Fruit fly (Drosophila melanogaster) whole organism, embryonic: ENCODE data around the gene CG43345.

Experiments used
- Atf-2 ChIP-seq: fragments of 200-800 bp; sonication (Bioruptor generic); optimal IDR thresholded peaks from 2 replicates; lab custom pipeline; 2016; ENCODE audit warnings: missing biosample characterization, missing genetic modification characterization
- Atf3 ChIP-seq: fragments of 200-800 bp; sonication (Bioruptor generic); optimal IDR thresholded peaks from 3 replicates; lab custom pipeline; 2016; ENCODE audit warnings: missing biosample characterization, missing genetic modification characterization
- CG10654 ChIP-seq: fragments of 200-800 bp; sonication (Bioruptor generic); optimal IDR thresholded peaks from 2 replicates; lab custom pipeline; 2016; ENCODE audit warnings: missing biosample characterization, missing genetic modification characterization
- CG11504 ChIP-seq: fragments of 200-800 bp; sonication (Bioruptor generic); optimal IDR thresholded peaks from 3 replicates; lab custom pipeline; 2019; ENCODE audit warnings: missing biosample characterization, mild to moderate bottlenecking, missing genetic modification characterization, moderate library complexity
- CG12155 ChIP-seq: fragments of 200-800 bp; sonication (Bioruptor generic); optimal IDR thresholded peaks from 3 replicates; lab custom pipeline; 2016; ENCODE audit warnings: missing biosample characterization, missing genetic modification characterization
- CG12299 ChIP-seq: fragments of 200-800 bp; sonication (Bioruptor generic); optimal IDR thresholded peaks from 2 replicates; lab custom pipeline; 2018; ENCODE audit warnings: missing biosample characterization, mild to moderate bottlenecking, missing genetic modification characterization
- CG12659 ChIP-seq: fragments of 200-800 bp; sonication (Bioruptor generic); optimal IDR thresholded peaks from 3 replicates; lab custom pipeline; 2017; ENCODE audit warnings: mild to moderate bottlenecking, missing biosample characterization, missing genetic modification reagents, missing genetic modification characterization
- CG12942 ChIP-seq: fragments of 200-800 bp; sonication (Bioruptor generic); optimal IDR thresholded peaks from 3 replicates; lab custom pipeline; 2016; ENCODE audit warnings: missing biosample characterization, missing genetic modification characterization
- CG13287 ChIP-seq: fragments of 200-800 bp; sonication (Bioruptor generic); IDR thresholded peaks from 2 replicates; pipeline ENCODE4 v1.3.6; 2022; ENCODE audit warnings: missing biosample characterization, missing genetic modification characterization; ENCODE audit not compliant: partially characterized antibody
- CG13775 ChIP-seq: fragments of 200-800 bp; sonication (Bioruptor generic); optimal IDR thresholded peaks from 3 replicates; lab custom pipeline; 2017; ENCODE audit warnings: missing biosample characterization, mild to moderate bottlenecking, missing genetic modification characterization
- CG15269 ChIP-seq: fragments of 200-800 bp; sonication (Bioruptor generic); optimal IDR thresholded peaks from 2 replicates; lab custom pipeline; 2018; ENCODE audit warnings: missing biosample characterization, mild to moderate bottlenecking, missing genetic modification characterization, moderate library complexity
- CG18476 ChIP-seq: fragments of 200-800 bp; sonication (Bioruptor generic); optimal IDR thresholded peaks from 2 replicates; lab custom pipeline; 2016; ENCODE audit warnings: missing biosample characterization, mild to moderate bottlenecking, missing genetic modification characterization
- CG18619 ChIP-seq: fragments of 200-800 bp; sonication (Bioruptor generic); optimal IDR thresholded peaks from 3 replicates; lab custom pipeline; 2017; ENCODE audit warnings: missing biosample characterization, mild to moderate bottlenecking, missing genetic modification characterization
- CG18764 ChIP-seq: fragments of 200-800 bp; sonication (Bioruptor generic); optimal IDR thresholded peaks from 3 replicates; lab custom pipeline; 2016; ENCODE audit warnings: missing biosample characterization, missing genetic modification characterization
- CG31365 ChIP-seq: fragments of 200-800 bp; sonication (Bioruptor generic); optimal IDR thresholded peaks from 2 replicates; lab custom pipeline; 2018; ENCODE audit warnings: missing biosample characterization, mild to moderate bottlenecking, missing genetic modification characterization
- CG31441 ChIP-seq: fragments of 200-800 bp; sonication (Bioruptor generic); IDR thresholded peaks from 2 replicates; pipeline ENCODE4 v1.3.6; 2022; ENCODE audit warnings: missing biosample characterization, missing genetic modification characterization
- CG4424 ChIP-seq: fragments of 200-800 bp; sonication (Bioruptor generic); optimal IDR thresholded peaks from 3 replicates; lab custom pipeline; 2016; ENCODE audit warnings: missing biosample characterization, missing genetic modification characterization
- CG4617 ChIP-seq: fragments of 200-800 bp; sonication (Bioruptor generic); optimal IDR thresholded peaks from 3 replicates; lab custom pipeline; 2016; ENCODE audit warnings: missing biosample characterization, missing genetic modification characterization, borderline replicate concordance
- CG4820 ChIP-seq: fragments of 200-800 bp; sonication (Bioruptor generic); optimal IDR thresholded peaks from 3 replicates; lab custom pipeline; 2016; ENCODE audit warnings: missing biosample characterization, missing genetic modification characterization
- CG6272 ChIP-seq: fragments of 200-800 bp; sonication (Bioruptor generic); IDR thresholded peaks from 2 replicates; pipeline ENCODE4 v1.3.6; 2022; ENCODE audit warnings: missing biosample characterization, missing genetic modification characterization
- CG6654 ChIP-seq: fragments of 200-800 bp; sonication (Bioruptor generic); optimal IDR thresholded peaks from 2 replicates; lab custom pipeline; 2017; ENCODE audit warnings: missing biosample characterization, mild to moderate bottlenecking, missing genetic modification characterization
- CG7357 ChIP-seq: fragments of 200-800 bp; sonication (Bioruptor generic); IDR thresholded peaks from 3 replicates; pipeline ENCODE4 v1.3.6; 2022; ENCODE audit warnings: missing biosample characterization, missing genetic modification characterization
- CG7839 ChIP-seq: fragments of 200-800 bp; sonication (Bioruptor generic); optimal IDR thresholded peaks from 3 replicates; lab custom pipeline; 2018; ENCODE audit warnings: missing biosample characterization, mild to moderate bottlenecking, missing genetic modification characterization, moderate library complexity
- CG8281 ChIP-seq: fragments of 200-800 bp; sonication (Bioruptor generic); optimal IDR thresholded peaks from 2 replicates; lab custom pipeline; 2018; ENCODE audit warnings: missing biosample characterization, mild to moderate bottlenecking, missing genetic modification characterization, moderate library complexity
- CG8478 ChIP-seq: fragments of >200 bp; optimal IDR thresholded peaks from 2 replicates; lab custom pipeline; 2018
- Dad ChIP-seq: fragments of 200-800 bp; sonication (Bioruptor generic); optimal IDR thresholded peaks from 3 replicates; lab custom pipeline; 2016; ENCODE audit warnings: missing biosample characterization, missing genetic modification characterization
- Nf-YB ChIP-seq: fragments of 200-800 bp; sonication (Bioruptor generic); optimal IDR thresholded peaks from 3 replicates; lab custom pipeline; 2019; ENCODE audit warnings: missing biosample characterization, mild to moderate bottlenecking, missing genetic modification characterization, moderate library complexity
- Opbp ChIP-seq: fragments of 200-800 bp; sonication (Bioruptor generic); IDR thresholded peaks from 3 replicates; pipeline ENCODE4 v1.3.6; 2022; ENCODE audit warnings: missing biosample characterization, missing genetic modification characterization; ENCODE audit not compliant: partially characterized antibody
- Rx ChIP-seq: fragments of 200-800 bp; sonication (Bioruptor generic); IDR thresholded peaks from 2 replicates; pipeline ENCODE4 v1.3.6; 2022; ENCODE audit warnings: missing biosample characterization, missing genetic modification characterization
- Scr ChIP-seq: fragments of 200-800 bp; sonication (Bioruptor generic); IDR thresholded peaks from 2 replicates; pipeline ENCODE4 v1.3.6; 2022; ENCODE audit warnings: missing biosample characterization, missing genetic modification characterization; ENCODE audit not compliant: partially characterized antibody
- Sox100B ChIP-seq: fragments of 200-800 bp; sonication (Bioruptor generic); optimal IDR thresholded peaks from 3 replicates; lab custom pipeline; 2018; ENCODE audit warnings: missing biosample characterization, mild to moderate bottlenecking, missing genetic modification characterization
- TFAM ChIP-seq: fragments of 200-800 bp; sonication (Bioruptor generic); optimal IDR thresholded peaks from 2 replicates; lab custom pipeline; 2017; ENCODE audit warnings: missing biosample characterization, missing genetic modification characterization, inconsistent platforms
- Tbp ChIP-seq: fragments of >200 bp; optimal IDR thresholded peaks from 2 replicates; lab custom pipeline; 2018; ENCODE audit warnings: missing biosample characterization, missing genetic modification characterization
- abd-A ChIP-seq: fragments of 200-800 bp; sonication (Bioruptor generic); optimal IDR thresholded peaks from 3 replicates; lab custom pipeline; 2019; ENCODE audit warnings: missing biosample characterization, mild to moderate bottlenecking, missing genetic modification characterization, moderate library complexity
- amos ChIP-seq: fragments of 200-800 bp; sonication (Bioruptor generic); IDR thresholded peaks from 2 replicates; pipeline ENCODE4 v1.3.6; 2022; ENCODE audit warnings: missing biosample characterization, missing genetic modification characterization; ENCODE audit not compliant: partially characterized antibody
- chinmo ChIP-seq: fragments of 200-800 bp; sonication (Bioruptor generic); IDR thresholded peaks from 4 replicates; pipeline ENCODE4 v1.3.6; 2022; ENCODE audit warnings: missing biosample characterization, missing genetic modification characterization; ENCODE audit not compliant: partially characterized antibody
- crol ChIP-seq: fragments of 200-800 bp; sonication (Bioruptor generic); IDR thresholded peaks from 2 replicates; pipeline ENCODE4 v1.3.6; 2022; ENCODE audit warnings: missing biosample characterization, missing genetic modification characterization
- en ChIP-seq: fragments of 200-800 bp; sonication (Bioruptor generic); optimal IDR thresholded peaks from 2 replicates; lab custom pipeline; 2016; ENCODE audit warnings: missing biosample characterization, missing genetic modification characterization
- her ChIP-seq: fragments of 200-800 bp; sonication (Bioruptor generic); optimal IDR thresholded peaks from 2 replicates; lab custom pipeline; 2016; ENCODE audit warnings: missing biosample characterization, missing genetic modification characterization
- klu ChIP-seq: fragments of 200-800 bp; sonication (Bioruptor generic); IDR thresholded peaks from 2 replicates; pipeline ENCODE4 v1.3.6; 2022; ENCODE audit warnings: missing biosample characterization, missing genetic modification characterization
- lov ChIP-seq, 2 experiments: fragments of 200-800 bp in 1 of 2; fragments of >200 bp in 1 of 2; sonication (Bioruptor generic) in 1 of 2; IDR thresholded peaks in 1 of 2; optimal IDR thresholded peaks in 1 of 2; 2 replicates in 1 of 2; 3 replicates in 1 of 2; pipeline versions ENCODE4 v1.3.6 to Lab custom; 2017 to 2022; ENCODE audit warnings: missing biosample characterization in 1 of 2, missing genetic modification characterization in 1 of 2
- mld ChIP-seq: fragments of 200-800 bp; sonication (Bioruptor generic); IDR thresholded peaks from 3 replicates; pipeline ENCODE4 v1.3.6; 2022; ENCODE audit warnings: missing biosample characterization, missing genetic modification characterization; ENCODE audit not compliant: partially characterized antibody
- nerfin-2 ChIP-seq: fragments of 200-800 bp; sonication (Bioruptor generic); IDR thresholded peaks from 2 replicates; pipeline ENCODE4 v1.3.6; 2022; ENCODE audit warnings: missing biosample characterization, missing genetic modification characterization; ENCODE audit not compliant: partially characterized antibody
- p53 ChIP-seq: fragments of 200-800 bp; sonication (Bioruptor generic); optimal IDR thresholded peaks from 2 replicates; lab custom pipeline; 2016; ENCODE audit warnings: missing biosample characterization, missing genetic modification characterization
- pzg ChIP-seq: fragments of 200-800 bp; sonication (Bioruptor generic); optimal IDR thresholded peaks from 3 replicates; lab custom pipeline; 2018; ENCODE audit warnings: missing biosample characterization, mild to moderate bottlenecking, missing genetic modification characterization, moderate library complexity
- ro ChIP-seq: fragments of 200-800 bp; sonication (Bioruptor generic); IDR thresholded peaks from 2 replicates; pipeline ENCODE4 v1.3.6; 2022; ENCODE audit warnings: missing biosample characterization, missing genetic modification characterization
- seq ChIP-seq: fragments of 200-800 bp; sonication (Bioruptor generic); IDR thresholded peaks from 2 replicates; pipeline ENCODE4 v1.3.6; 2022; ENCODE audit warnings: missing biosample characterization, missing genetic modification characterization
- ttk ChIP-seq: fragments of 200-800 bp; sonication (Bioruptor generic); IDR thresholded peaks from 2 replicates; pipeline ENCODE4 v2.1.2; 2022; ENCODE audit warnings: missing biosample characterization, missing genetic modification characterization
- tup ChIP-seq: fragments of 200-800 bp; sonication (Bioruptor generic); optimal IDR thresholded peaks from 2 replicates; lab custom pipeline; 2016; ENCODE audit warnings: missing biosample characterization, mild to moderate bottlenecking, missing genetic modification characterization, moderate library complexity
- twi ChIP-seq: fragments of 200-800 bp; optimal IDR thresholded peaks from 2 replicates; lab custom pipeline; 2019; ENCODE audit warnings: missing biosample characterization, mild to moderate bottlenecking, missing genetic modification characterization, moderate library complexity
- zfh2 ChIP-seq: fragments of 200-800 bp; sonication (Bioruptor generic); optimal IDR thresholded peaks from 2 replicates; lab custom pipeline; 2016; ENCODE audit warnings: missing biosample characterization, missing genetic modification characterization

The CG43345 gene

DNA sequence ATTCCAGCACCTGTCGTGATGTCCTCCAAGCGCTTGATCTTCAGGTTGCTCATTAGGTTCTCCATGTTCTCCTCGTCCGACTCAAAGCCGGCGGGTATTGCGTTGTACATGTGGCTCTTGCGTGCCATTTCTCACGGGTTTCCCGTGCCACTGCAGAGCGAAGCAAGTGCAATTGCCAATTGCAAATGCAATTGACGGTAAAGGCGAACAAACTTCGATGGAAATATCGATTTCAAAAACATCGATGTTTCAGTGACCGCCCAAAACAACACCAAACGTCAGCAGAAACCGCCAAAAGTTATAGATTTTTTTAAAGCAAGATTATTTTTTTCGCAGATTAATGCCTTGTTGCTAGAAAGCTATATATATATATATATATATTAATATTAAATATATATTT lies 5.5 kb downstream of the CG43345 start, which contains the start of gene Nbr (continued):
- no peak for TF ChIP-seq CG6654 (GFP tag; lab: Kevin White, UChicago)
- no peak for TF ChIP-seq Dad (GFP tag; lab: Kevin White, UChicago)
- TF ChIP-seq CG6272 (GFP tag; lab: Robert Waterston, UW): peak; percentile 46; the same call in 1 of the 2 replicates
- no peak for TF ChIP-seq CG4820
- peak; percentile 17 for TF ChIP-seq CG12659 (GFP tag; lab: Kevin White, UChicago)
- no peak for TF ChIP-seq seq
- TF ChIP-seq CG7839 (tag; lab: Kevin White, UChicago): no peak
- TF ChIP-seq CG18764 (GFP tag; lab: Kevin White, UChicago): no peak
- no peak for TF ChIP-seq CG31365
- peak; percentile 62 for TF ChIP-seq amos (GFP tag; lab: Robert Waterston, UW)
- no peak for TF ChIP-seq en
- no peak for TF ChIP-seq Nf-YB (GFP tag; lab: Kevin White, UChicago)
- no peak for TF ChIP-seq CG8281
- TF ChIP-seq nerfin-2: no peak
- TF ChIP-seq p53 (GFP tag; lab: Kevin White, UChicago): no peak
- TF ChIP-seq crol (GFP tag; lab: Robert Waterston, UW): no peak
- TF ChIP-seq CG4424: no peak
- no peak for TF ChIP-seq CG12942 (GFP tag; lab: Kevin White, UChicago)
- no peak; the same call in 1 of the 2 replicates for TF ChIP-seq ttk (GFP tag; lab: Robert Waterston, UW)
- no peak for TF ChIP-seq CG31441 (GFP tag; lab: Robert Waterston, UW)
- no peak for TF ChIP-seq CG18476
- TF ChIP-seq CG15269 (tag; lab: Kevin White, UChicago): no peak
- no peak for TF ChIP-seq abd-A (tag; lab: Kevin White, UChicago)
- TF ChIP-seq CG12155 (GFP tag; lab: Kevin White, UChicago): no peak
- no peak for TF ChIP-seq TFAM (GFP tag; lab: Kevin White, UChicago)
- peak; percentile 31; the same call in 1 of the 3 replicates for TF ChIP-seq Opbp (GFP tag; lab: Robert Waterston, UW)
- TF ChIP-seq zfh2 (GFP tag; lab: Kevin White, UChicago): no peak
- no peak for TF ChIP-seq CG12299
- no peak for TF ChIP-seq klu (GFP tag; lab: Robert Waterston, UW)
- no peak for TF ChIP-seq ro (GFP tag; lab: Robert Waterston, UW)
- TF ChIP-seq lov (optimal IDR thresholded peaks at IDR 0.05; lab: Kevin White, UChicago): no peak
- TF ChIP-seq lov (GFP tag; IDR thresholded peaks at IDR 0.05; lab: Robert Waterston, UW): no peak
- no peak for TF ChIP-seq her
- TF ChIP-seq CG13287 (GFP tag; lab: Robert Waterston, UW): peak; percentile 61
- no peak for TF ChIP-seq Tbp (GFP tag; lab: Kevin White, UChicago)
- TF ChIP-seq CG13775 (GFP tag; lab: Kevin White, UChicago): no peak
- TF ChIP-seq pzg: peak; percentile 12
- TF ChIP-seq Atf3 (GFP tag; lab: Kevin White, UChicago): no peak
- TF ChIP-seq CG11504 (tag; lab: Kevin White, UChicago): no peak
- TF ChIP-seq Scr (GFP tag; lab: Robert Waterston, UW): peak; percentile 56
- TF ChIP-seq CG8478 (lab: Kevin White, UChicago): no peak
- TF ChIP-seq Rx: no peak
- no peak for TF ChIP-seq tup (GFP tag; lab: Kevin White, UChicago)
- TF ChIP-seq CG10654 (GFP tag; lab: Kevin White, UChicago): no peak
- TF ChIP-seq twi (tag; lab: Kevin White, UChicago): no peak
- no peak for TF ChIP-seq mld (GFP tag; lab: Robert Waterston, UW)
- no peak for TF ChIP-seq Atf-2
- TF ChIP-seq Sox100B (GFP tag; lab: Kevin White, UChicago): no peak
- TF ChIP-seq CG7357: no peak
- TF ChIP-seq CG18619 (GFP tag; lab: Kevin White, UChicago): no peak
- peak; percentile 76; the same call in 1 of the 4 replicates for TF ChIP-seq chinmo
- TF ChIP-seq CG4617 (GFP tag; lab: Kevin White, UChicago): peak; percentile 27
